Fruit fly (Drosophila melanogaster): ENCODE measurements around the gene Elp1.

Elp1 gene

dm6 chr3R:11678016-11678415 is 27.2 kb downstream of the Elp1 start, which contains the start of gene CG18476 (continued):
- no peak for TF ChIP-seq HLH4C (GFP tag; IDR thresholded peaks at IDR 0.05; ENCODE audit: partially characterized antibody)
- peak; percentile 87 for TF ChIP-seq CG18764 (GFP tag; optimal IDR thresholded peaks at IDR 0.05)
- no peak for TF ChIP-seq h (optimal IDR thresholded peaks at IDR 0.05)
- no peak for TF ChIP-seq ato (GFP tag; IDR thresholded peaks at IDR 0.05; ENCODE audit: partially characterized antibody)
- no peak for TF ChIP-seq unc-4 (GFP tag; IDR thresholded peaks at IDR 0.05; ENCODE audit: partially characterized antibody)
- TF ChIP-seq tin (GFP tag; optimal IDR thresholded peaks at IDR 0.05) = peak; percentile 89
- TF ChIP-seq hbn (GFP tag; IDR thresholded peaks at IDR 0.05; ENCODE audit: partially characterized antibody) = no peak
- peak; percentile 77 for TF ChIP-seq CG16815 (GFP tag; optimal IDR thresholded peaks at IDR 0.05)
- peak; percentile 85 for TF ChIP-seq oc (tag; optimal IDR thresholded peaks at IDR 0.05)
- peak; percentile 51 for TF ChIP-seq psq (GFP tag; optimal IDR thresholded peaks at IDR 0.05)
- TF ChIP-seq Lhr (GFP tag; optimal IDR thresholded peaks at IDR 0.05) = peak; percentile 64
- peak; percentile 92 for TF ChIP-seq CG3726 (GFP tag; IDR thresholded peaks at IDR 0.05)
- peak; percentile 12 for TF ChIP-seq eyg (GFP tag; optimal IDR thresholded peaks at IDR 0.05)
- peak; percentile 95 for TF ChIP-seq CG10147 (GFP tag; optimal IDR thresholded peaks at IDR 0.05)
- no peak for TF ChIP-seq Tbp (GFP tag; optimal IDR thresholded peaks at IDR 0.05)
- TF ChIP-seq CG31441 (GFP tag; IDR thresholded peaks at IDR 0.05) = peak; percentile 100
- TF ChIP-seq CG17328 (GFP tag; IDR thresholded peaks at IDR 0.05) = peak; percentile 93
- TF ChIP-seq CG4707 (GFP tag; optimal IDR thresholded peaks at IDR 0.05) = peak; percentile 17
- peak; percentile 89 for TF ChIP-seq gsb-n (tag; optimal IDR thresholded peaks at IDR 0.05)
- TF ChIP-seq CG11247 (GFP tag; IDR thresholded peaks at IDR 0.05) = peak; percentile 90
- no peak; the same call in 1 of the 2 replicates for TF ChIP-seq CG13287 (GFP tag; IDR thresholded peaks at IDR 0.05; ENCODE audit: partially characterized antibody)
- TF ChIP-seq CG13624 (GFP tag; optimal IDR thresholded peaks at IDR 0.05) = peak; percentile 74
- peak; percentile 92 for TF ChIP-seq CG11456 (GFP tag; IDR thresholded peaks at IDR 0.05)
- peak; percentile 84 for TF ChIP-seq CG6254 (GFP tag; optimal IDR thresholded peaks at IDR 0.05)
- peak; percentile 96 for TF ChIP-seq row (GFP tag; IDR thresholded peaks at IDR 0.05)
- no peak for TF ChIP-seq CkIIα-i1 (GFP tag; IDR thresholded peaks at IDR 0.05)
- peak; percentile 6 for TF ChIP-seq fd102C (GFP tag; optimal IDR thresholded peaks at IDR 0.05)
- TF ChIP-seq klu (GFP tag; IDR thresholded peaks at IDR 0.05) = peak; percentile 90
- TF ChIP-seq otp (GFP tag; IDR thresholded peaks at IDR 0.05) = peak; percentile 75; the same call in 2 of the 3 replicates
- peak; percentile 42 for TF ChIP-seq emc (GFP tag; optimal IDR thresholded peaks at IDR 0.05)
- peak; percentile 55 for TF ChIP-seq slou (GFP tag; optimal IDR thresholded peaks at IDR 0.05)
- peak; percentile 95 for TF ChIP-seq CG2678 (tag; optimal IDR thresholded peaks at IDR 0.05)
- TF ChIP-seq CG17186 (GFP tag; optimal IDR thresholded peaks at IDR 0.05) = peak; percentile 48
- peak; percentile 90 for TF ChIP-seq NFAT (GFP tag; IDR thresholded peaks at IDR 0.05)
- peak; percentile 38 for TF ChIP-seq Elba2 (GFP tag; optimal IDR thresholded peaks at IDR 0.05)
- peak; percentile 51 for TF ChIP-seq Mes4 (GFP tag; optimal IDR thresholded peaks at IDR 0.05)
- TF ChIP-seq CG10366 (GFP tag; IDR thresholded peaks at IDR 0.05) = peak; percentile 93
- TF ChIP-seq Xbp1 (GFP tag; optimal IDR thresholded peaks at IDR 0.05) = peak; percentile 93
- no peak for TF ChIP-seq nau (GFP tag; optimal IDR thresholded peaks at IDR 0.05)
- TF ChIP-seq wor (GFP tag; IDR thresholded peaks at IDR 0.05) = peak; percentile 85
- peak; percentile 77 for TF ChIP-seq CG5245 (GFP tag; optimal IDR thresholded peaks at IDR 0.05)
- peak; percentile 91 for TF ChIP-seq CG18599 (GFP tag; optimal IDR thresholded peaks at IDR 0.05)
- TF ChIP-seq sens-2 (GFP tag; IDR thresholded peaks at IDR 0.05) = peak; percentile 62
- peak; percentile 96 for TF ChIP-seq CG32532 (GFP tag; IDR thresholded peaks at IDR 0.05)
- TF ChIP-seq gsb (GFP tag; IDR thresholded peaks at IDR 0.05) = peak; percentile 73
- peak; percentile 79 for TF ChIP-seq Nf-YA (GFP tag; IDR thresholded peaks at IDR 0.05)
- no peak; the same call in 1 of the 2 replicates for TF ChIP-seq Scr (GFP tag; IDR thresholded peaks at IDR 0.05; ENCODE audit: partially characterized antibody)
- peak; percentile 97 for TF ChIP-seq nmo (GFP tag; optimal IDR thresholded peaks at IDR 0.05)
- peak; percentile 92 for TF ChIP-seq HLH3B (GFP tag; IDR thresholded peaks at IDR 0.05)
- no peak for TF ChIP-seq knrl (GFP tag; IDR thresholded peaks at IDR 0.05; ENCODE audit: partially characterized antibody)
- TF ChIP-seq z (GFP tag; IDR thresholded peaks at IDR 0.05) = no peak
